Fruit fly (Drosophila melanogaster): ENCODE data around the gene eIF3a.

Gene eIF3a

dm6 chr3R:4437113-4437512 lies 3.4 kb upstream of the eIF3a start, which contains the start of the genes Lipt2 and CG14650 (continued):
- TF ChIP-seq ase (GFP tag; IDR thresholded peaks at IDR 0.05) (no peak), vvl (GFP tag; IDR thresholded peaks at IDR 0.05) (peak; percentile 63), salm (tag; optimal IDR thresholded peaks at IDR 0.05) (no peak), ranshi (GFP tag; IDR thresholded peaks at IDR 0.05) (no peak; the same call in 1 of the 2 replicates), NK7.1 (GFP tag; optimal IDR thresholded peaks at IDR 0.05) (no peak), CG18764 (GFP tag; optimal IDR thresholded peaks at IDR 0.05) (peak; percentile 37), CG12942 (GFP tag; optimal IDR thresholded peaks at IDR 0.05) (peak; percentile 55), TFAM (GFP tag; optimal IDR thresholded peaks at IDR 0.05) (no peak), CG13287 (GFP tag; IDR thresholded peaks at IDR 0.05; ENCODE audit: partially characterized antibody) (peak; percentile 74), bbx (GFP tag; IDR thresholded peaks at IDR 0.05; ENCODE audit: partially characterized antibody) (0 out of 2 replicates have a peak, but pooled peaks have one; percentile 13), CG8944 (GFP tag; optimal IDR thresholded peaks at IDR 0.05) (peak; percentile 74), CG8089 (GFP tag; optimal IDR thresholded peaks at IDR 0.05) (peak; percentile 61), shn (GFP tag; optimal IDR thresholded peaks at IDR 0.05) (peak; percentile 63), CG6272 (GFP tag; IDR thresholded peaks at IDR 0.05) (peak; percentile 40; the same call in 1 of the 2 replicates), Doc2 (GFP tag; IDR thresholded peaks at IDR 0.05) (no peak), CG31224 (GFP tag; IDR thresholded peaks at IDR 0.05) (no peak), CG3995 (GFP tag; optimal IDR thresholded peaks at IDR 0.05) (peak; percentile 31), CG11560 (tag; IDR thresholded peaks at IDR 0.05) (no peak), Chrac-16 (GFP tag; optimal IDR thresholded peaks at IDR 0.05) (peak; percentile 70), CG42726 (GFP tag; IDR thresholded peaks at IDR 0.05; ENCODE audit: partially characterized antibody) (0 out of 2 replicates have a peak, but pooled peaks have one; percentile 18), CG7928 (GFP tag; optimal IDR thresholded peaks at IDR 0.05) (peak; percentile 98), grau (tag; optimal IDR thresholded peaks at IDR 0.05) (peak; percentile 60), CG6813 (GFP tag; optimal IDR thresholded peaks at IDR 0.05) (no peak), Pdp1 (GFP tag; optimal IDR thresholded peaks at IDR 0.05) (peak; percentile 50 to 66), CG8281 (tag; optimal IDR thresholded peaks at IDR 0.05) (no peak), chn (GFP tag; optimal IDR thresholded peaks at IDR 0.05) (peak; percentile 75), sug (tag; optimal IDR thresholded peaks at IDR 0.05) (peak; percentile 60), Dip2 (GFP tag; IDR thresholded peaks at IDR 0.05) (no peak), CG9876 (GFP tag; optimal IDR thresholded peaks at IDR 0.05) (peak; percentile 61), tin (GFP tag; optimal IDR thresholded peaks at IDR 0.05) (peak; percentile 49), br (optimal IDR thresholded peaks at IDR 0.05) (no peak), sim (GFP tag; IDR thresholded peaks at IDR 0.05) (no peak), CG31365 (tag; optimal IDR thresholded peaks at IDR 0.05) (no peak), Hsf (GFP tag; optimal IDR thresholded peaks at IDR 0.05) (peak; percentile 76), nmo (GFP tag; optimal IDR thresholded peaks at IDR 0.05) (peak; percentile 77), twi (tag; optimal IDR thresholded peaks at IDR 0.05) (peak; percentile 22), PHDP (tag; optimal IDR thresholded peaks at IDR 0.05) (peak; percentile 33), CG34224 (GFP tag; IDR thresholded peaks at IDR 0.05; ENCODE audit: partially characterized antibody) (peak; percentile 49; the same call in 2 of the 3 replicates), HmgD (GFP tag; optimal IDR thresholded peaks at IDR 0.05) (peak; percentile 54), CG12236 (GFP tag; optimal IDR thresholded peaks at IDR 0.05) (peak; percentile 23), seq (GFP tag; IDR thresholded peaks at IDR 0.05) (no peak), hth (optimal IDR thresholded peaks at IDR 0.05) (no peak), CG6689 (GFP tag; IDR thresholded peaks at IDR 0.05) (peak; percentile 55), NC2β (GFP tag; optimal IDR thresholded peaks at IDR 0.05) (peak; percentile 73), CG9932 (GFP tag; IDR thresholded peaks at IDR 0.05) (peak; percentile 67), CG9609 (GFP tag; optimal IDR thresholded peaks at IDR 0.05) (peak; percentile 70), CG3163 (GFP tag; optimal IDR thresholded peaks at IDR 0.05) (peak; percentile 79), CG2678 (tag; optimal IDR thresholded peaks at IDR 0.05) (no peak), CG5953 (GFP tag; IDR thresholded peaks at IDR 0.05) (no peak), CG10654 (GFP tag; optimal IDR thresholded peaks at IDR 0.05) (peak; percentile 42), cwo (GFP tag; optimal IDR thresholded peaks at IDR 0.05) (no peak), CG1792 (GFP tag; optimal IDR thresholded peaks at IDR 0.05) (peak; percentile 47)

Measured in whole organism, embryonic.